Worm (Caenorhabditis elegans): Measurements from ENCODE around the gene B0554.4.

B0554.4 gene

DNA sequence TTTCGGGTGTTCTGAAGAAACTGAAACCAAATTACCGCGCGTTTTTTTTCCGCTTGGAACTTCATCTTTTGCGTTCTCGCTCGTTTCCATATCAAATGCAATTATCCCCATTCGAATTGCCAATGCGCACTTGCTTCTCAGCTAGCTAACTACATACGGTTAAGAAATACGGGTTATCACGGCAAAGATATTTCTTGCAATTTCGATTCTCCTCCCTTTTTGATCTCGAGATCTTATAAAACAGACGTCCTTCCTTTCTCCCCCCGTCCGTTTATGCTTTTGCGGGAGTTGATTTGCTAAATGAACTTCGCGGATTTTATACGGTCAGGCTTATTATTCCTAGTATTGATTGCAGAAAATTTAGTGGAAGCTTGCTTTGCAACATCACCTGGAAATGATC lies at the start of gene B0554.4:
B0554.4 (plus strand) TSS at position 301 of the 400 bp plus-strand sequence.
- TF ChIP-seq ZK185.1 (tag; optimal IDR thresholded peaks at IDR 0.05; ENCODE audit: poor library complexity, severe bottlenecking) (no peak), cebp-1 (GFP tag; IDR thresholded peaks at IDR 0.05) (no peak), cebp-1 (tag; optimal IDR thresholded peaks at IDR 0.05) (no peak), F49E8.2 (tag; optimal IDR thresholded peaks at IDR 0.05; ENCODE audit: insufficient read depth) (no peak), lin-35 (GFP tag; optimal IDR thresholded peaks at IDR 0.05) (no peak), lsl-1 (GFP tag; optimal IDR thresholded peaks at IDR 0.05) (no peak), hmg-1.2 (GFP tag; IDR thresholded peaks at IDR 0.05) (no peak)

DNA sequence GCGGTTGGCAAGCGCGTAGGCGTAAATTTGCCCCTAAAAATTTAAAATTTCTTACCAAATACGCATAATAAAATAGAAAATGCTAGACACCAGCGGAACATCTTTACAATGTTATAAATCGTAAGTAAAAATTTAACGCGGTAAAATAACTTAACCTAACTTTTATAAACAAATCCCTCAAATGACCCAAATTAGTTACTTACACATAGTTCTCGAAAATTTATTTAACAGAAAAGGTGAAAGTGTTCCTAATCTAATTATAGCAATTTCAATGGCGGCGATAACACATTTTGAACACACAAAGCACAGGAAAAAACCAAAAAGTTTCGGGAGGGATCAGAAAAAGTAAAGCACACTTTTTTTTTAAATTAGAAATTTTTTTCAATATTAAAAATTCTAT lies 48.8 kb upstream of the B0554.4 start, which contains the start of gene mltn-8:
mltn-8 (minus strand) TSS at position 101 of the 400 bp plus-strand sequence.
- TF ChIP-seq T26A5.8 (tag; optimal IDR thresholded peaks at IDR 0.05): no peak
- TF ChIP-seq C17E4.6 (GFP tag; IDR thresholded peaks at IDR 0.05): no peak
- TF ChIP-seq nfya-1 (tag; optimal IDR thresholded peaks at IDR 0.05; ENCODE audit: borderline replicate concordance, insufficient read depth): no peak
- TF ChIP-seq Y67H2A.10 (GFP tag; conservative IDR thresholded peaks at IDR 0.05): no peak
- no peak for TF ChIP-seq sea-2 (GFP tag; IDR thresholded peaks at IDR 0.05)
- no peak for TF ChIP-seq snpc-1.3 (tag; optimal IDR thresholded peaks at IDR 0.05; ENCODE audit: insufficient read depth)
- TF ChIP-seq D2030.7 (GFP tag; IDR thresholded peaks at IDR 0.05): no peak

DNA sequence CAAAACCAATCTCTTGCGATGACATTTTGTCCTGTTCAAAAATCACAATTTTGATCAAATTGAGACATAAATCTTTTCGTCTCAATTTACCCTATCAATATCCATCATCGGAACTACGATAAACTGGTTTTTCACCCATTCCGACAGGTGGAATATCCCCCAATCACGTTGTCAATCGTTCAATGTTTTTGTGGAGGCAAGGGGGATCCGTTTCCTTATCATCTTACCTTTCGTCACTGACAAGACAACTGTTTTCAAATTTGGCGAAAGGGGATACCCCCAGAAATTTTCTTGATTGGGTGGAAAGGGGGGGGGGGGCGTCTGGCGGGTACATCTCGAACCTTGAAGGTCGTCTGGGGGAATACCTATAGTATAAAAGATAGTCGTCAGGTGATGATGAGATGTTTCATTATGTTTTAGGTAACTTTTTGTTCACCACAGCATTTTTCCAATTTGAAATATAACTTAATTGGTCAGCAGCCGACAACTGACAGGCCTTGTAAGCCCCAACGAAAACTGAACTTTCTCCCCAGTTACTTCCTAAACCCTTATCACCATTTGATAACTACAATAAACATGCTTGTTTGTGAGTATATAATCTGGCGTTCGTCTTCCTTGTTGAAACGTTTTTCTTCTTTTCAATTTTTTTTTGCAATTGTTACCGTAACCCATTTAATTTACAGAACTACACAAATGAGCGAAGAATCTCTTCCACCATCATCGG lies 47.6 kb upstream of the B0554.4 start, which contains the start of gene ZK6.8:
ZK6.8 (plus strand) TSS at position 682 of the 724 bp plus-strand sequence.
- TF ChIP-seq lin-26 (GFP tag; IDR thresholded peaks at IDR 0.05) (0 out of 2 replicates have a peak, but pooled peaks have one; percentile 36), somi-1 (GFP tag; optimal IDR thresholded peaks at IDR 0.05) (peak; percentile 92), ztf-22 (GFP tag; optimal IDR thresholded peaks at IDR 0.05) (no peak), lin-40 (tag; optimal IDR thresholded peaks at IDR 0.05) (peak; percentile 48), ztf-26 (tag; optimal IDR thresholded peaks at IDR 0.05) (peak; percentile 57), die-1 (tag; optimal IDR thresholded peaks at IDR 0.05) (peak; percentile 42), aptf-3 (GFP tag; IDR thresholded peaks at IDR 0.05) (no peak), dox-1 (GFP tag; IDR thresholded peaks at IDR 0.05) (no peak), snpc-4 (GFP tag; optimal IDR thresholded peaks at IDR 0.05) (no peak), snpc-4 (tag; optimal IDR thresholded peaks at IDR 0.05) (peak in 3 of 4 experiments; percentile 66 to 73 (median 73)), C06A6.2 (GFP tag; conservative IDR thresholded peaks at IDR 0.05) (0 out of 2 replicates have a peak, but pooled peaks have one; percentile 53), F22D6.2 (tag; optimal IDR thresholded peaks at IDR 0.05) (peak; percentile 19)

DNA sequence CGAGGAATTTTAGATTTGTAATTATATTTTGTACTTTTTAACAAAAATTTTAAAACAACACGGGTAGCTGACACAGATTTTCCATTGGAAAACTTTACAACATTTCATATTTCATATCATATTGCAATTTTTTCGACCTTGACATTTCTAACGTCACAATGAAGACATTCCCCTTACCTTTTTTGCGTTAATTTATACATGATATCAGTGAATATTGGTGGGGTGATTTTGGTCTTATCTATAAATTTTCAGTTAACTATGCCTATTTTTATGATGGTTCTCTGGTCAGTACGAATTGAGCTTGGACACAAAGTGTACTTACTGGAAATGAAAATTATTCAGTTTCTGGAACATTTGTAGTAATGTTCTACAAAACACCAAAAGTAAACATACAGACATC lies 44.4 kb upstream of the B0554.4 start:
- TF ChIP-seq nhr-80 (tag; optimal IDR thresholded peaks at IDR 0.05) (peak; percentile 65), chd-7 (tag; optimal IDR thresholded peaks at IDR 0.05) (no peak), madf-3 (GFP tag; IDR thresholded peaks at IDR 0.05) (no peak), efl-1 (GFP tag; optimal IDR thresholded peaks at IDR 0.05) (no peak), ceh-58 (GFP tag; IDR thresholded peaks at IDR 0.05) (no peak), nfyb-1 (GFP tag; IDR thresholded peaks at IDR 0.05) (0 out of 2 replicates have a peak, but pooled peaks have one; percentile 58), B0336.3 (GFP tag; IDR thresholded peaks at IDR 0.05) (no peak)
